Worm (Caenorhabditis elegans) whole organism, L2 larva: Measurements from ENCODE around the gene srh-32.

Experiments used
- C34F6.9 ChIP-seq: fragments of 150-350 bp; optimal IDR thresholded peaks from 2 replicates; lab custom pipeline; 2014; ENCODE audit warnings: missing biosample characterization, missing genetic modification characterization
- F13H6.1 ChIP-seq: sonication (generic microtip); optimal IDR thresholded peaks from 2 replicates; lab custom pipeline; 2016; ENCODE audit warnings: missing genetic modification characterization, missing compliant biosample characterization
- Y55F3AM.14 ChIP-seq: fragments of 200-800 bp; sonication (Bioruptor generic); optimal IDR thresholded peaks from 2 replicates; lab custom pipeline; 2018; ENCODE audit warnings: mild to moderate bottlenecking, missing genetic modification characterization, missing compliant biosample characterization
- ZK546.5 ChIP-seq: sonication (generic microtip); optimal IDR thresholded peaks from 2 replicates; lab custom pipeline; 2017; ENCODE audit warnings: missing biosample characterization, missing genetic modification characterization
- alr-1 ChIP-seq: fragments of 150-350 bp; optimal IDR thresholded peaks from 2 replicates; lab custom pipeline; 2014; ENCODE audit warnings: missing biosample characterization, missing genetic modification characterization
- aly-2 ChIP-seq: fragments of 150-350 bp; optimal IDR thresholded peaks from 2 replicates; lab custom pipeline; 2014; ENCODE audit warnings: missing biosample characterization, missing genetic modification characterization
- ama-1 ChIP-seq: fragments of 150-350 bp; optimal IDR thresholded peaks from 2 replicates; lab custom pipeline; 2018; ENCODE audit warnings: inconsistent platforms
- ceh-16 ChIP-seq: fragments of 150-350 bp; optimal IDR thresholded peaks from 2 replicates; lab custom pipeline; 2014; ENCODE audit warnings: missing biosample characterization, missing genetic modification characterization
- crh-2 ChIP-seq: sonication (generic microtip); optimal IDR thresholded peaks from 2 replicates; lab custom pipeline; 2017; ENCODE audit warnings: missing biosample characterization, missing genetic modification characterization
- dmd-4 ChIP-seq: sonication (generic microtip); optimal IDR thresholded peaks from 2 replicates; lab custom pipeline; 2017; ENCODE audit warnings: missing biosample characterization, missing genetic modification characterization
- egl-27 ChIP-seq: sonication (generic microtip); optimal IDR thresholded peaks from 3 replicates; lab custom pipeline; 2017; ENCODE audit warnings: missing biosample characterization, missing genetic modification reagents, missing genetic modification characterization
- elt-1 ChIP-seq: fragments of 150-350 bp; optimal IDR thresholded peaks from 2 replicates; lab custom pipeline; 2014; ENCODE audit warnings: missing biosample characterization, missing genetic modification characterization
- elt-3 ChIP-seq: sonication (generic microtip); optimal IDR thresholded peaks from 2 replicates; lab custom pipeline; 2017; ENCODE audit warnings: missing biosample characterization, missing genetic modification characterization
- lin-11 ChIP-seq: fragments of 150-350 bp; sonication (generic microtip); optimal IDR thresholded peaks from 2 replicates; lab custom pipeline; 2014; ENCODE audit warnings: missing biosample characterization, missing genetic modification characterization, inconsistent platforms, mixed read lengths
- lin-13 ChIP-seq: fragments of 150-350 bp; optimal IDR thresholded peaks from 2 replicates; lab custom pipeline; 2014; ENCODE audit warnings: missing biosample characterization, missing genetic modification reagents, missing genetic modification characterization
- lin-39 ChIP-seq: fragments of 150-350 bp; optimal IDR thresholded peaks from 2 replicates; lab custom pipeline; 2014; ENCODE audit warnings: missing biosample characterization, missing genetic modification reagents, missing genetic modification characterization
- lsy-2 ChIP-seq, 2 experiments: fragments of 150-350 bp in 1 of 2; sonication (generic microtip) in 1 of 2; optimal IDR thresholded peaks; 2 replicates each; lab custom pipeline; 2014 to 2017; ENCODE audit warnings: missing biosample characterization in 2 of 2, missing genetic modification characterization in 2 of 2
- mab-5 ChIP-seq: fragments of 150-350 bp; optimal IDR thresholded peaks from 2 replicates; lab custom pipeline; 2014; ENCODE audit warnings: missing biosample characterization, missing genetic modification characterization
- mbf-1 ChIP-seq: sonication (generic microtip); optimal IDR thresholded peaks from 2 replicates; lab custom pipeline; 2017; ENCODE audit warnings: missing biosample characterization, missing genetic modification characterization
- mdl-1 ChIP-seq, 2 experiments: fragments of 150-350 bp in 1 of 2; sonication (generic microtip) in 1 of 2; optimal IDR thresholded peaks; 2 replicates each; lab custom pipeline; 2017; ENCODE audit warnings: missing biosample characterization in 2 of 2, missing genetic modification characterization in 2 of 2
- nhr-12 ChIP-seq: fragments of 150-350 bp; optimal IDR thresholded peaks from 2 replicates; lab custom pipeline; 2014; ENCODE audit warnings: missing biosample characterization, missing genetic modification characterization
- nhr-129 ChIP-seq: fragments of 150-350 bp; optimal IDR thresholded peaks from 2 replicates; lab custom pipeline; 2014; ENCODE audit warnings: missing biosample characterization, missing genetic modification characterization
- nhr-21 ChIP-seq: fragments of 150-350 bp; optimal IDR thresholded peaks from 2 replicates; lab custom pipeline; 2014; ENCODE audit warnings: missing biosample characterization, missing genetic modification characterization
- nhr-23 ChIP-seq: fragments of 150-350 bp; optimal IDR thresholded peaks from 2 replicates; lab custom pipeline; 2014; ENCODE audit warnings: missing biosample characterization, missing genetic modification reagents, missing genetic modification characterization
- nhr-77 ChIP-seq: fragments of 150-350 bp; optimal IDR thresholded peaks from 2 replicates; lab custom pipeline; 2014; ENCODE audit warnings: missing biosample characterization, missing genetic modification characterization
- peb-1 ChIP-seq: fragments of 150-350 bp; optimal IDR thresholded peaks from 2 replicates; lab custom pipeline; 2014; ENCODE audit warnings: missing biosample characterization, missing genetic modification characterization
- sem-4 ChIP-seq: fragments of 150-350 bp; optimal IDR thresholded peaks from 2 replicates; lab custom pipeline; 2014; ENCODE audit warnings: missing biosample characterization, missing genetic modification reagents, missing genetic modification characterization
- sma-3 ChIP-seq: sonication (generic microtip); optimal IDR thresholded peaks from 2 replicates; lab custom pipeline; 2016; ENCODE audit warnings: missing genetic modification reagents, missing genetic modification characterization, missing compliant biosample characterization
- sma-9 ChIP-seq, 2 experiments: fragments of 150-350 bp in 1 of 2; sonication (generic microtip) in 1 of 2; optimal IDR thresholded peaks; 2 replicates each; lab custom pipeline; 2014 to 2016; ENCODE audit warnings: missing genetic modification characterization in 2 of 2, mild to moderate bottlenecking in 1 of 2, missing biosample characterization in 1 of 2, missing compliant biosample characterization in 1 of 2, missing genetic modification reagents in 1 of 2, moderate library complexity in 1 of 2
- snpc-4 ChIP-seq: fragments of 150-350 bp; optimal IDR thresholded peaks from 2 replicates; lab custom pipeline; 2014; ENCODE audit warnings: missing biosample characterization, missing genetic modification characterization
- unc-39 ChIP-seq: fragments of 150-350 bp; optimal IDR thresholded peaks from 2 replicates; lab custom pipeline; 2014; ENCODE audit warnings: missing biosample characterization, missing genetic modification characterization
- unc-62 ChIP-seq: fragments of 150-350 bp; optimal IDR thresholded peaks from 2 replicates; lab custom pipeline; 2014; ENCODE audit warnings: missing biosample characterization, missing genetic modification reagents, missing genetic modification characterization
- zag-1 ChIP-seq: fragments of 150-350 bp; optimal IDR thresholded peaks from 2 replicates; lab custom pipeline; 2014; ENCODE audit warnings: missing biosample characterization, missing genetic modification characterization
- ztf-1 ChIP-seq: fragments of 200-800 bp; sonication (Bioruptor generic); conservative IDR thresholded peaks from 2 replicates; pipeline ENCODE4 v1.3.6; 2022; ENCODE audit warnings: missing genetic modification characterization, missing compliant biosample characterization
- ztf-11 ChIP-seq: sonication (generic microtip); optimal IDR thresholded peaks from 2 replicates; lab custom pipeline; 2017; ENCODE audit warnings: missing biosample characterization, missing genetic modification characterization
- ztf-4 ChIP-seq: fragments of 150-350 bp; optimal IDR thresholded peaks from 2 replicates; lab custom pipeline; 2014; ENCODE audit warnings: missing biosample characterization, missing genetic modification characterization

Gene srh-32

ce11 chrV:17705814-17706213 lies 4.8 kb downstream of the srh-32 start, which contains the start of gene W06D12.6:
Gene W06D12.6, plus strand, starts transcription at chrV:17706114.
- no peak for TF ChIP-seq nhr-12 (tag; lab: Kevin White, UChicago)
- TF ChIP-seq lin-11 (tag; lab: Kevin White, UChicago) = no peak
- no peak for TF ChIP-seq lin-13
- no peak for TF ChIP-seq lin-39
- no peak for TF ChIP-seq mdl-1 (tag; optimal IDR thresholded peaks at IDR 0.05; lab: Kevin White, UChicago)
- no peak for TF ChIP-seq crh-2
- TF ChIP-seq C34F6.9 (tag; lab: Kevin White, UChicago) = no peak
- TF ChIP-seq elt-3 (tag; lab: Kevin White, UChicago) = no peak
- TF ChIP-seq mab-5 (tag; lab: Kevin White, UChicago) = no peak
- TF ChIP-seq ceh-16 (tag; lab: Kevin White, UChicago) = no peak
- no peak for TF ChIP-seq sma-9 (GFP tag; optimal IDR thresholded peaks at IDR 0.05; lab: Kevin White, UChicago)
- TF ChIP-seq sma-9 (tag; optimal IDR thresholded peaks at IDR 0.05; lab: Kevin White, UChicago) = no peak
- TF ChIP-seq dmd-4 (tag; lab: Kevin White, UChicago) = no peak
- TF ChIP-seq, all 48 proteins: peak for 0

- TF ChIP-seq nhr-129 (tag; lab: Kevin White, UChicago) (no peak), nhr-23 (tag; lab: Kevin White, UChicago) (no peak), snpc-4 (tag; lab: Kevin White, UChicago) (no peak), zag-1 (tag; lab: Kevin White, UChicago) (no peak), unc-62 (GFP tag; lab: Kevin White, UChicago) (no peak), elt-3 (tag; lab: Kevin White, UChicago) (no peak), Y55F3AM.14 (GFP tag; lab: Kevin White, UChicago) (no peak), lsy-2 (tag; optimal IDR thresholded peaks at IDR 0.05; lab: Kevin White, UChicago) (no peak), F13H6.1 (no peak), C34F6.9 (tag; lab: Kevin White, UChicago) (no peak), mdl-1 (tag; optimal IDR thresholded peaks at IDR 0.05; lab: Kevin White, UChicago) (no peak), lin-13 (no peak), ztf-11 (tag; lab: Kevin White, UChicago) (no peak), ama-1 (lab: Kevin White, UChicago) (no peak)
Measured at ce11 chrV:17706217-17706806, 5.3 kb downstream of the srh-32 start.

- no peak for TF ChIP-seq alr-1
- no peak for TF ChIP-seq elt-1 (tag; lab: Kevin White, UChicago)
- no peak for TF ChIP-seq C34F6.9 (tag; lab: Kevin White, UChicago)
- TF ChIP-seq aly-2 = no peak
- no peak for TF ChIP-seq egl-27 (tag; lab: Kevin White, UChicago)
- TF ChIP-seq lin-11 (tag; lab: Kevin White, UChicago) = no peak
- no peak for TF ChIP-seq lin-39
- no peak for TF ChIP-seq crh-2
- TF ChIP-seq nhr-77 = no peak
- no peak for TF ChIP-seq nhr-12 (tag; lab: Kevin White, UChicago)
- TF ChIP-seq peb-1 (tag; lab: Kevin White, UChicago) = no peak
- TF ChIP-seq lin-13 = no peak
- no peak for TF ChIP-seq ztf-1 (GFP tag; lab: Robert Waterston, UW)
- no peak for TF ChIP-seq nhr-23 (tag; lab: Kevin White, UChicago)
- no peak for TF ChIP-seq unc-39 (tag; lab: Kevin White, UChicago)
Measured at ce11 chrV:17707022-17707421, 6.0 kb downstream of the srh-32 start, which contains the start of gene srh-31. Gene srh-31, plus strand, starts transcription at chrV:17707322.

- TF ChIP-seq F13H6.1 = no peak
- TF ChIP-seq ztf-4 (tag; lab: Kevin White, UChicago) = no peak
- no peak for TF ChIP-seq ceh-16 (tag; lab: Kevin White, UChicago)
- TF ChIP-seq alr-1 = no peak
- TF ChIP-seq crh-2 = no peak
- no peak for TF ChIP-seq nhr-21 (tag; lab: Kevin White, UChicago)
- no peak for TF ChIP-seq mbf-1 (tag; lab: Kevin White, UChicago)
- no peak for TF ChIP-seq sma-3 (GFP tag; lab: Kevin White, UChicago)
- no peak for TF ChIP-seq sem-4 (tag; lab: Kevin White, UChicago)
- TF ChIP-seq ZK546.5 = no peak
- TF ChIP-seq Y55F3AM.14 (GFP tag; lab: Kevin White, UChicago) = no peak
- no peak for TF ChIP-seq ztf-1 (GFP tag; lab: Robert Waterston, UW)
Measured at ce11 chrV:17712349-17712748, 11.3 kb downstream of the srh-32 start.
